Worm (Caenorhabditis elegans) whole organism, L3 larva: Measurements from ENCODE around the gene C33G8.2.

Source experiments
- aly-2 ChIP-seq: fragments of 150-350 bp; optimal IDR thresholded peaks from 2 replicates; lab custom pipeline; 2014; ENCODE audit warnings: missing biosample characterization, missing genetic modification characterization
- ama-1 ChIP-seq: fragments of 150-350 bp; optimal IDR thresholded peaks from 2 replicates; lab custom pipeline; 2018
- ceh-16 ChIP-seq: sonication (generic microtip); optimal IDR thresholded peaks from 2 replicates; lab custom pipeline; 2017; ENCODE audit warnings: missing biosample characterization, missing genetic modification characterization
- ceh-28 ChIP-seq: fragments of 150-350 bp; optimal IDR thresholded peaks from 2 replicates; lab custom pipeline; 2014; ENCODE audit warnings: missing biosample characterization, missing genetic modification reagents, missing genetic modification characterization
- ceh-82 ChIP-seq: fragments of 150-350 bp; optimal IDR thresholded peaks from 2 replicates; lab custom pipeline; 2014; ENCODE audit warnings: missing biosample characterization, missing genetic modification characterization
- ceh-9 ChIP-seq: sonication (generic microtip); optimal IDR thresholded peaks from 2 replicates; lab custom pipeline; 2018; ENCODE audit warnings: missing biosample characterization, missing genetic modification characterization
- egl-27 ChIP-seq: sonication (generic microtip); optimal IDR thresholded peaks from 4 replicates; lab custom pipeline; 2017; ENCODE audit warnings: missing biosample characterization, missing genetic modification reagents, missing genetic modification characterization
- egl-5 ChIP-seq: fragments of 150-350 bp; optimal IDR thresholded peaks from 2 replicates; lab custom pipeline; 2017; ENCODE audit warnings: missing biosample characterization, missing genetic modification reagents, missing genetic modification characterization, inconsistent platforms
- elt-2 ChIP-seq: sonication (generic microtip); optimal IDR thresholded peaks from 2 replicates; lab custom pipeline; 2016; ENCODE audit warnings: missing genetic modification reagents, mild to moderate bottlenecking, missing genetic modification characterization, missing compliant biosample characterization
- elt-3 ChIP-seq, 3 experiments: fragments of 150-350 bp in 1 of 3; sonication (generic microtip) in 2 of 3; optimal IDR thresholded peaks; 2 replicates in 2 of 3; 4 replicates in 1 of 3; lab custom pipeline; 2014 to 2017; ENCODE audit warnings: missing biosample characterization in 3 of 3, missing genetic modification characterization in 3 of 3
- fkh-10 ChIP-seq: sonication (generic microtip); optimal IDR thresholded peaks from 2 replicates; lab custom pipeline; 2017; ENCODE audit warnings: missing biosample characterization, missing genetic modification reagents, missing genetic modification characterization
- fkh-2 ChIP-seq: fragments of 150-350 bp; optimal IDR thresholded peaks from 2 replicates; lab custom pipeline; 2014; ENCODE audit warnings: missing biosample characterization, missing genetic modification reagents, missing genetic modification characterization
- fos-1 ChIP-seq: fragments of 150-350 bp; optimal IDR thresholded peaks from 2 replicates; lab custom pipeline; 2014; ENCODE audit warnings: missing biosample characterization, missing genetic modification characterization
- jun-1 ChIP-seq: fragments of 150-350 bp; optimal IDR thresholded peaks from 2 replicates; lab custom pipeline; 2014; ENCODE audit warnings: missing biosample characterization, missing genetic modification reagents, missing genetic modification characterization
- lin-15B ChIP-seq: fragments of 150-350 bp; optimal IDR thresholded peaks from 2 replicates; lab custom pipeline; 2014; ENCODE audit warnings: missing biosample characterization, missing genetic modification characterization
- lsy-12 ChIP-seq: sonication (generic microtip); optimal IDR thresholded peaks from 2 replicates; lab custom pipeline; 2016; ENCODE audit warnings: mild to moderate bottlenecking, missing genetic modification characterization, missing compliant biosample characterization
- mdl-1 ChIP-seq: fragments of 150-350 bp; optimal IDR thresholded peaks from 2 replicates; lab custom pipeline; 2014; ENCODE audit warnings: missing biosample characterization, missing genetic modification characterization
- mml-1 ChIP-seq: fragments of 150-350 bp; sonication (generic microtip); optimal IDR thresholded peaks from 3 replicates; lab custom pipeline; 2014; ENCODE audit warnings: missing biosample characterization, missing genetic modification characterization
- nhr-11 ChIP-seq: fragments of 150-350 bp; optimal IDR thresholded peaks from 2 replicates; lab custom pipeline; 2014; ENCODE audit warnings: missing biosample characterization, missing genetic modification characterization
- nhr-12 ChIP-seq: fragments of 150-350 bp; optimal IDR thresholded peaks from 2 replicates; lab custom pipeline; 2014; ENCODE audit warnings: missing biosample characterization, missing genetic modification characterization
- nhr-237 ChIP-seq: fragments of 150-350 bp; optimal IDR thresholded peaks from 2 replicates; lab custom pipeline; 2014; ENCODE audit warnings: missing biosample characterization, missing genetic modification characterization
- nhr-25 ChIP-seq: sonication (generic microtip); optimal IDR thresholded peaks from 2 replicates; lab custom pipeline; 2017; ENCODE audit warnings: missing biosample characterization, missing genetic modification characterization
- nhr-28 ChIP-seq: fragments of 150-350 bp; optimal IDR thresholded peaks from 2 replicates; lab custom pipeline; 2014; ENCODE audit warnings: missing biosample characterization, missing genetic modification characterization
- nhr-43 ChIP-seq: sonication (generic microtip); optimal IDR thresholded peaks from 2 replicates; lab custom pipeline; 2016; ENCODE audit warnings: mild to moderate bottlenecking, missing genetic modification characterization, missing compliant biosample characterization; ENCODE audit not compliant: poor library complexity, severe bottlenecking
- nhr-67 ChIP-seq: fragments of 150-350 bp; optimal IDR thresholded peaks from 2 replicates; lab custom pipeline; 2014; ENCODE audit warnings: missing biosample characterization, missing genetic modification characterization
- nhr-76 ChIP-seq: fragments of 150-350 bp; sonication (generic microtip); optimal IDR thresholded peaks from 5 replicates; lab custom pipeline; 2014; ENCODE audit warnings: missing biosample characterization, missing genetic modification characterization
- pha-4 ChIP-seq: fragments of 150-350 bp; optimal IDR thresholded peaks from 2 replicates; lab custom pipeline; 2014; ENCODE audit warnings: missing biosample characterization, missing genetic modification reagents, missing genetic modification characterization
- skn-1 ChIP-seq: fragments of 150-350 bp; optimal IDR thresholded peaks from 2 replicates; lab custom pipeline; 2014; ENCODE audit warnings: missing biosample characterization, missing genetic modification characterization
- snpc-4 ChIP-seq: fragments of 150-350 bp; optimal IDR thresholded peaks from 2 replicates; lab custom pipeline; 2014; ENCODE audit warnings: missing biosample characterization, missing genetic modification characterization
- tbx-2 ChIP-seq: sonication (generic microtip); optimal IDR thresholded peaks from 2 replicates; lab custom pipeline; 2016; ENCODE audit warnings: mild to moderate bottlenecking, missing genetic modification characterization, missing compliant biosample characterization
- unc-39 ChIP-seq: sonication (generic microtip); optimal IDR thresholded peaks from 4 replicates; lab custom pipeline; 2017; ENCODE audit warnings: missing biosample characterization, missing genetic modification characterization
- unc-62 ChIP-seq: fragments of 150-350 bp; sonication (generic microtip); optimal IDR thresholded peaks from 4 replicates; lab custom pipeline; 2014; ENCODE audit warnings: missing biosample characterization, missing genetic modification reagents, missing genetic modification characterization
- ztf-11 ChIP-seq: fragments of 150-350 bp; optimal IDR thresholded peaks from 2 replicates; lab custom pipeline; 2014; ENCODE audit warnings: missing biosample characterization, missing genetic modification characterization
- ztf-4 ChIP-seq: fragments of 150-350 bp; optimal IDR thresholded peaks from 2 replicates; lab custom pipeline; 2014; ENCODE audit warnings: missing biosample characterization, missing genetic modification characterization

Gene C33G8.2

ce11 chrV:7050153-7050552 is 40.6 kb downstream of the C33G8.2 start:
- TF ChIP-seq nhr-237 (tag; lab: Kevin White, UChicago) = no peak
- no peak for TF ChIP-seq fkh-10 (GFP tag; lab: Kevin White, UChicago)
- no peak for TF ChIP-seq lsy-12
- TF ChIP-seq skn-1 (tag; lab: Kevin White, UChicago) = no peak
- TF ChIP-seq pha-4 (tag; lab: Kevin White, UChicago) = no peak

ce11 chrV:7051133-7051765 is 41.7 kb downstream of the C33G8.2 start, which contains the start of the genes tofu-2 and spig-1:
tofu-2 (minus strand) TSS chrV:7051248.
spig-1 (plus strand) TSS chrV:7051715.
- TF ChIP-seq nhr-11 (tag; lab: Kevin White, UChicago) (no peak), nhr-43 (tag; lab: Kevin White, UChicago) (no peak), nhr-25 (tag; lab: Kevin White, UChicago) (no peak), fos-1 (tag; lab: Kevin White, UChicago) (no peak), nhr-76 (tag; lab: Kevin White, UChicago) (no peak), fkh-2 (no peak), unc-62 (GFP tag; lab: Kevin White, UChicago) (no peak), elt-2 (tag; lab: Kevin White, UChicago) (no peak), aly-2 (tag; lab: Kevin White, UChicago) (no peak), lin-15B (tag; lab: Kevin White, UChicago) (no peak), ztf-4 (tag; lab: Kevin White, UChicago) (no peak), unc-39 (no peak), egl-5 (no peak), ama-1 (lab: Kevin White, UChicago) (no peak), mdl-1 (no peak), nhr-237 (tag; lab: Kevin White, UChicago) (no peak), tbx-2 (tag; lab: Kevin White, UChicago) (no peak), mml-1 (tag; lab: Kevin White, UChicago) (no peak), nhr-67 (tag; lab: Kevin White, UChicago) (no peak), ceh-9 (tag; lab: Kevin White, UChicago) (no peak)

ce11 chrV:7053100-7053499 is 43.5 kb downstream of the C33G8.2 start, which contains the start of gene txt-17:
txt-17 (minus strand) TSS chrV:7053200.
- TF ChIP-seq ceh-82 (no peak), snpc-4 (tag; lab: Kevin White, UChicago) (no peak), nhr-237 (tag; lab: Kevin White, UChicago) (no peak), mml-1 (tag; lab: Kevin White, UChicago) (no peak), ceh-9 (tag; lab: Kevin White, UChicago) (no peak), nhr-76 (tag; lab: Kevin White, UChicago) (no peak), nhr-43 (tag; lab: Kevin White, UChicago) (no peak), nhr-11 (tag; lab: Kevin White, UChicago) (no peak), unc-62 (GFP tag; lab: Kevin White, UChicago) (no peak)

- TF ChIP-seq ztf-11 (no peak), fkh-10 (GFP tag; lab: Kevin White, UChicago) (no peak), tbx-2 (tag; lab: Kevin White, UChicago) (no peak), fkh-2 (no peak), ceh-82 (no peak), ceh-28 (tag; lab: Kevin White, UChicago) (no peak), egl-27 (tag; lab: Kevin White, UChicago) (no peak), unc-39 (no peak), nhr-12 (no peak), aly-2 (tag; lab: Kevin White, UChicago) (no peak), jun-1 (tag; lab: Kevin White, UChicago) (no peak), mml-1 (tag; lab: Kevin White, UChicago) (no peak), pha-4 (tag; lab: Kevin White, UChicago) (no peak), lsy-12 (no peak), snpc-4 (tag; lab: Kevin White, UChicago) (no peak), ceh-16 (tag; lab: Kevin White, UChicago) (no peak), nhr-28 (tag; lab: Kevin White, UChicago) (no peak), elt-3 (tag; optimal IDR thresholded peaks at IDR 0.05; lab: Kevin White, UChicago) (no peak), ama-1 (lab: Kevin White, UChicago) (no peak)
Observed at ce11 chrV:7054598-7054997, 45.0 kb downstream of the C33G8.2 start, which contains the start of gene spig-8. spig-8 (plus strand) TSS chrV:7054898.
